Comparison of ENCODE assay signal across 7 worm cellular contexts in genomic region chrV:14930168-14930567, ce11.
A peak's percentile ranks its signal among the peaks of the same experiment; 100 is the strongest.
TF ChIP-seq lines count a peak whose summit lies in the region.

No protein-coding gene starts in this region.

TF ChIP-seq in whole organism, L1 larva, 84 proteins besides CTCF, POLR2A, EP300 and RAD21 (continues in another document):
- no peak for TF ChIP-seq vab-15 (tag; optimal IDR thresholded peaks at IDR 0.05; lab: Kevin White, UChicago)
- no peak for TF ChIP-seq unc-62 (GFP tag; optimal IDR thresholded peaks at IDR 0.05; lab: Kevin White, UChicago)
- no peak for TF ChIP-seq rnt-1 (tag; optimal IDR thresholded peaks at IDR 0.05; lab: Kevin White, UChicago)
- TF ChIP-seq ceh-8 (GFP tag; optimal IDR thresholded peaks at IDR 0.05; lab: Kevin White, UChicago), result no peak
- no peak for TF ChIP-seq unc-130 (tag; optimal IDR thresholded peaks at IDR 0.05; lab: Kevin White, UChicago)
- no peak for TF ChIP-seq Y116A8C.19 (tag; optimal IDR thresholded peaks at IDR 0.05; lab: Kevin White, UChicago; ENCODE audit: borderline replicate concordance)
- no peak for TF ChIP-seq mdl-1 (tag; optimal IDR thresholded peaks at IDR 0.05; lab: Kevin White, UChicago)
- TF ChIP-seq aly-2 (tag; optimal IDR thresholded peaks at IDR 0.05; lab: Kevin White, UChicago), result no peak
- TF ChIP-seq grh-1 (GFP tag; IDR thresholded peaks at IDR 0.05; lab: Robert Waterston, UW), result no peak
- no peak for TF ChIP-seq lin-13 (GFP tag; optimal IDR thresholded peaks at IDR 0.05; lab: Kevin White, UChicago)
- TF ChIP-seq sup-37 (GFP tag; optimal IDR thresholded peaks at IDR 0.05; lab: Kevin White, UChicago), result no peak
- no peak for TF ChIP-seq ets-5 (GFP tag; IDR thresholded peaks at IDR 0.05; lab: Robert Waterston, UW)
- TF ChIP-seq hlh-4 (tag; optimal IDR thresholded peaks at IDR 0.05; lab: Kevin White, UChicago), result no peak
- peak; percentile 50 for TF ChIP-seq fkh-10 (GFP tag; optimal IDR thresholded peaks at IDR 0.05; lab: Kevin White, UChicago)

TF ChIP-seq in whole organism, L2 larva, 48 proteins besides CTCF, POLR2A, EP300 and RAD21:
- TF ChIP-seq Y55F3AM.14 (GFP tag; optimal IDR thresholded peaks at IDR 0.05; lab: Kevin White, UChicago), result peak; percentile 3
- TF ChIP-seq snpc-4 (tag; optimal IDR thresholded peaks at IDR 0.05; lab: Kevin White, UChicago), result no peak
- peak; percentile 44 for TF ChIP-seq nhr-129 (tag; optimal IDR thresholded peaks at IDR 0.05; lab: Kevin White, UChicago)
- peak; percentile 93 for TF ChIP-seq unc-55 (GFP tag; optimal IDR thresholded peaks at IDR 0.05; lab: Kevin White, UChicago)
- TF ChIP-seq C34F6.9 (tag; optimal IDR thresholded peaks at IDR 0.05; lab: Kevin White, UChicago), result peak; percentile 70
- TF ChIP-seq ztf-4 (tag; optimal IDR thresholded peaks at IDR 0.05; lab: Kevin White, UChicago), result no peak
- no peak for TF ChIP-seq nhr-25 (tag; optimal IDR thresholded peaks at IDR 0.05; lab: Kevin White, UChicago)
- TF ChIP-seq F13H6.1 (tag; optimal IDR thresholded peaks at IDR 0.05; lab: Kevin White, UChicago), result peak; percentile 7
- peak in 1 of 2 experiments; percentile 31 for TF ChIP-seq lsy-2 (tag; optimal IDR thresholded peaks at IDR 0.05; lab: Kevin White, UChicago)
- TF ChIP-seq unc-62 (GFP tag; optimal IDR thresholded peaks at IDR 0.05; lab: Kevin White, UChicago), result no peak
- no peak for TF ChIP-seq dmd-4 (tag; optimal IDR thresholded peaks at IDR 0.05; lab: Kevin White, UChicago)
- TF ChIP-seq crh-2 (tag; optimal IDR thresholded peaks at IDR 0.05; lab: Kevin White, UChicago), result peak; percentile 46

TF ChIP-seq in whole organism, L3 larva, 47 proteins besides CTCF, POLR2A, EP300 and RAD21 (continues in another document):
- TF ChIP-seq ceh-82 (tag; optimal IDR thresholded peaks at IDR 0.05; lab: Kevin White, UChicago) (no peak), snpc-4 (tag; optimal IDR thresholded peaks at IDR 0.05; lab: Kevin White, UChicago) (peak; percentile 24), nhr-77 (tag; optimal IDR thresholded peaks at IDR 0.05; lab: Kevin White, UChicago) (no peak), unc-62 (GFP tag; optimal IDR thresholded peaks at IDR 0.05; lab: Kevin White, UChicago) (no peak), hmg-11 (tag; optimal IDR thresholded peaks at IDR 0.05; lab: Kevin White, UChicago) (peak; percentile 48), nhr-12 (tag; optimal IDR thresholded peaks at IDR 0.05; lab: Kevin White, UChicago) (no peak), ZK546.5 (tag; optimal IDR thresholded peaks at IDR 0.05; lab: Kevin White, UChicago) (no peak), lin-39 (tag; optimal IDR thresholded peaks at IDR 0.05; lab: Kevin White, UChicago) (peak; percentile 65), nhr-23 (tag; optimal IDR thresholded peaks at IDR 0.05; lab: Kevin White, UChicago) (no peak), ztf-4 (tag; optimal IDR thresholded peaks at IDR 0.05; lab: Kevin White, UChicago) (no peak), lsy-12 (tag; optimal IDR thresholded peaks at IDR 0.05; lab: Kevin White, UChicago) (no peak), mml-1 (tag; optimal IDR thresholded peaks at IDR 0.05; lab: Kevin White, UChicago) (no peak), nhr-43 (tag; optimal IDR thresholded peaks at IDR 0.05; lab: Kevin White, UChicago; ENCODE audit: poor library complexity, severe bottlenecking) (no peak), fkh-2 (tag; optimal IDR thresholded peaks at IDR 0.05; lab: Kevin White, UChicago) (no peak)

TF ChIP-seq in whole organism, L4 larva, 104 proteins besides CTCF, POLR2A, EP300 and RAD21:
- peak; percentile 79 for TF ChIP-seq fkh-10 (GFP tag; optimal IDR thresholded peaks at IDR 0.05; lab: Kevin White, UChicago)
- peak; percentile 40 for TF ChIP-seq nhr-11 (tag; optimal IDR thresholded peaks at IDR 0.05; lab: Kevin White, UChicago)
- peak; percentile 76 for TF ChIP-seq aha-1 (tag; lab: Kevin White, UChicago)
- no peak for TF ChIP-seq lin-38 (GFP tag; IDR thresholded peaks at IDR 0.05; lab: Robert Waterston, UW)
- no peak for TF ChIP-seq nhr-76 (tag; optimal IDR thresholded peaks at IDR 0.05; lab: Kevin White, UChicago)
- TF ChIP-seq rbr-2 (tag; optimal IDR thresholded peaks at IDR 0.05; lab: Kevin White, UChicago), result peak; percentile 37
- 0 out of 2 replicates have a peak, but pooled peaks have one; percentile 17 for TF ChIP-seq ctbp-1 (GFP tag; IDR thresholded peaks at IDR 0.05; lab: Robert Waterston, UW)
- peak in 1 of 2 experiments; percentile 33 for TF ChIP-seq mdl-1 (tag; optimal IDR thresholded peaks at IDR 0.05; lab: Kevin White, UChicago)

TF ChIP-seq in whole organism, late embryonic, 69 proteins besides CTCF, POLR2A, EP300 and RAD21:
- TF ChIP-seq ceh-48 (tag; optimal IDR thresholded peaks at IDR 0.05; lab: Kevin White, UChicago) (no peak), unc-42 (tag; optimal IDR thresholded peaks at IDR 0.05; lab: Kevin White, UChicago) (peak; percentile 39), ttx-3 (tag; optimal IDR thresholded peaks at IDR 0.05; lab: Kevin White, UChicago) (no peak), ceh-2 (tag; optimal IDR thresholded peaks at IDR 0.05; lab: Kevin White, UChicago) (no peak), ceh-18 (tag; optimal IDR thresholded peaks at IDR 0.05; lab: Kevin White, UChicago) (peak; percentile 7), ceh-31 (tag; optimal IDR thresholded peaks at IDR 0.05; lab: Kevin White, UChicago) (peak; percentile 25), nfya-1 (tag; optimal IDR thresholded peaks at IDR 0.05; lab: Kevin White, UChicago) (peak; percentile 11), pax-1 (tag; optimal IDR thresholded peaks at IDR 0.05; lab: Kevin White, UChicago) (no peak), tbx-7 (tag; optimal IDR thresholded peaks at IDR 0.05; lab: Kevin White, UChicago) (no peak), sdc-2 (tag; optimal IDR thresholded peaks at IDR 0.05; lab: Kevin White, UChicago) (no peak), Y22D7AL.16 (tag; optimal IDR thresholded peaks at IDR 0.05; lab: Kevin White, UChicago) (no peak), ztf-16 (tag; optimal IDR thresholded peaks at IDR 0.05; lab: Kevin White, UChicago) (no peak), elt-2 (tag; optimal IDR thresholded peaks at IDR 0.05; lab: Kevin White, UChicago) (no peak), K02D7.2 (tag; optimal IDR thresholded peaks at IDR 0.05; lab: Kevin White, UChicago) (no peak)

TF ChIP-seq in whole organism, mixed stage, embryonic, 35 proteins besides CTCF, POLR2A, EP300 and RAD21:
- peak; percentile 15 for TF ChIP-seq ces-1 (GFP tag; optimal IDR thresholded peaks at IDR 0.05; lab: Kevin White, UChicago)
- TF ChIP-seq unc-39 (tag; optimal IDR thresholded peaks at IDR 0.05; lab: Kevin White, UChicago), result no peak

TF ChIP-seq in whole organism, young adult, 124 proteins besides CTCF, POLR2A, EP300 and RAD21:
- TF ChIP-seq rpc-1 (optimal IDR thresholded peaks at IDR 0.05; lab: Kevin White, UChicago), result no peak
- no peak for TF ChIP-seq rpc-1 (tag; optimal IDR thresholded peaks at IDR 0.05; lab: Kevin White, UChicago)
- TF ChIP-seq K12H6.12 (tag; optimal IDR thresholded peaks at IDR 0.05; lab: Kevin White, UChicago), result peak; percentile 21
- TF ChIP-seq Y53F4B.3 (GFP tag; IDR thresholded peaks at IDR 0.05; lab: Robert Waterston, UW), result no peak
